Fruit fly (Drosophila melanogaster) whole organism, embryonic: ENCODE results near the gene Capr.
A peak's percentile ranks its signal among the peaks of the same experiment; 100 is the strongest.

Experiments
- Antp ChIP-seq: fragments of 200-800 bp; sonication (Bioruptor generic); optimal IDR thresholded peaks from 3 replicates; lab custom pipeline; 2016; ENCODE audit warnings: missing biosample characterization, missing genetic modification characterization
- CG11560 ChIP-seq: fragments of 200-800 bp; sonication (Bioruptor generic); IDR thresholded peaks from 3 replicates; pipeline ENCODE4 v1.3.6; 2022; ENCODE audit warnings: missing biosample characterization, missing genetic modification characterization
- CG1233 ChIP-seq: fragments of 200-800 bp; sonication (Bioruptor generic); optimal IDR thresholded peaks from 4 replicates; lab custom pipeline; 2018; ENCODE audit warnings: missing biosample characterization, mild to moderate bottlenecking, missing genetic modification characterization
- CG13624 ChIP-seq: fragments of 200-800 bp; sonication (Bioruptor generic); optimal IDR thresholded peaks from 2 replicates; lab custom pipeline; 2016; ENCODE audit warnings: missing biosample characterization, missing genetic modification characterization
- CG1602 ChIP-seq: fragments of 200-800 bp; sonication (Bioruptor generic); optimal IDR thresholded peaks from 3 replicates; lab custom pipeline; 2016; ENCODE audit warnings: missing biosample characterization, missing genetic modification characterization
- CG18764 ChIP-seq: fragments of 200-800 bp; sonication (Bioruptor generic); optimal IDR thresholded peaks from 3 replicates; lab custom pipeline; 2016; ENCODE audit warnings: missing biosample characterization, missing genetic modification characterization
- CG2875 ChIP-seq: fragments of 200-800 bp; sonication (Bioruptor generic); optimal IDR thresholded peaks from 2 replicates; lab custom pipeline; 2017; ENCODE audit warnings: missing biosample characterization, mild to moderate bottlenecking, missing genetic modification characterization, missing genetic modification reagents
- CG30431 ChIP-seq: fragments of 200-800 bp; sonication (Bioruptor generic); optimal IDR thresholded peaks from 2 replicates; lab custom pipeline; 2017; ENCODE audit warnings: missing biosample characterization, missing genetic modification characterization
- CG3065 ChIP-seq: fragments of 200-800 bp; sonication (Bioruptor generic); optimal IDR thresholded peaks from 2 replicates; lab custom pipeline; 2016; ENCODE audit warnings: missing biosample characterization, missing genetic modification characterization
- CG32767 ChIP-seq: fragments of 200-800 bp; sonication (Bioruptor generic); IDR thresholded peaks from 2 replicates; pipeline ENCODE4 v1.3.6; 2022; ENCODE audit warnings: missing biosample characterization, missing genetic modification characterization
- CG33213 ChIP-seq: fragments of 200-800 bp; sonication (Bioruptor generic); optimal IDR thresholded peaks from 3 replicates; lab custom pipeline; 2016; ENCODE audit warnings: missing biosample characterization, missing genetic modification characterization
- CG6765 ChIP-seq: fragments of 200-800 bp; sonication (Bioruptor generic); optimal IDR thresholded peaks from 3 replicates; lab custom pipeline; 2017; ENCODE audit warnings: missing biosample characterization, mild to moderate bottlenecking, missing genetic modification characterization
- CG6854 ChIP-seq: fragments of 200-800 bp; sonication (Bioruptor generic); optimal IDR thresholded peaks from 3 replicates; lab custom pipeline; 2017; ENCODE audit warnings: missing biosample characterization, mild to moderate bottlenecking, missing genetic modification characterization
- CG7963 ChIP-seq: fragments of 200-800 bp; sonication (Bioruptor generic); IDR thresholded peaks from 3 replicates; pipeline ENCODE4 v1.3.6; 2022; ENCODE audit warnings: missing biosample characterization, missing genetic modification characterization; ENCODE audit not compliant: partially characterized antibody
- CG8388 ChIP-seq: fragments of 200-800 bp; sonication (Bioruptor generic); optimal IDR thresholded peaks from 2 replicates; lab custom pipeline; 2019; ENCODE audit warnings: missing biosample characterization, mild to moderate bottlenecking, missing genetic modification characterization, moderate library complexity
- Dfd ChIP-seq, 2 experiments: fragments of >200 bp; optimal IDR thresholded peaks; 2 replicates each; lab custom pipeline; 2017; ENCODE audit warnings: missing biosample characterization in 2 of 2, missing genetic modification characterization in 2 of 2
- Dp ChIP-seq: fragments of 200-800 bp; sonication (Bioruptor generic); optimal IDR thresholded peaks from 2 replicates; lab custom pipeline; 2018; ENCODE audit warnings: missing biosample characterization, mild to moderate bottlenecking, missing genetic modification characterization, moderate library complexity
- Dref ChIP-seq: fragments of 200-800 bp; sonication (Bioruptor generic); IDR thresholded peaks from 2 replicates; pipeline ENCODE4 v1.3.6; 2022; ENCODE audit warnings: missing biosample characterization, missing genetic modification characterization
- Drgx ChIP-seq: fragments of 200-800 bp; sonication (Bioruptor generic); IDR thresholded peaks from 2 replicates; pipeline ENCODE4 v1.3.6; 2022; ENCODE audit warnings: missing biosample characterization, missing genetic modification characterization
- HLH3B ChIP-seq: fragments of 200-800 bp; sonication (Bioruptor generic); IDR thresholded peaks from 2 replicates; pipeline ENCODE4 v1.3.6; 2022; ENCODE audit warnings: missing biosample characterization, missing genetic modification characterization
- HLH54F ChIP-seq: fragments of 200-800 bp; sonication (Bioruptor generic); optimal IDR thresholded peaks from 3 replicates; lab custom pipeline; 2016; ENCODE audit warnings: missing biosample characterization, missing genetic modification characterization
- Hey ChIP-seq: fragments of 200-800 bp; sonication (Bioruptor generic); optimal IDR thresholded peaks from 3 replicates; lab custom pipeline; 2018; ENCODE audit warnings: missing biosample characterization, mild to moderate bottlenecking, missing genetic modification characterization
- HmgZ ChIP-seq: fragments of 200-800 bp; sonication (Bioruptor generic); optimal IDR thresholded peaks from 2 replicates; lab custom pipeline; 2018; ENCODE audit warnings: missing biosample characterization, mild to moderate bottlenecking, missing genetic modification characterization
- Hmx ChIP-seq: fragments of 200-800 bp; sonication (Bioruptor generic); optimal IDR thresholded peaks from 2 replicates; lab custom pipeline; 2016; ENCODE audit warnings: missing biosample characterization, missing genetic modification characterization
- Lim3 ChIP-seq: fragments of 200-800 bp; sonication (Bioruptor generic); IDR thresholded peaks from 2 replicates; pipeline ENCODE4 v1.3.6; 2022; ENCODE audit warnings: missing biosample characterization, missing genetic modification characterization
- MESR4 ChIP-seq: fragments of 200-800 bp; sonication (Bioruptor generic); optimal IDR thresholded peaks from 2 replicates; lab custom pipeline; 2018; ENCODE audit warnings: missing biosample characterization, mild to moderate bottlenecking, missing genetic modification characterization, moderate library complexity
- MTF-1 ChIP-seq: fragments of 200-800 bp; sonication (Bioruptor generic); optimal IDR thresholded peaks from 2 replicates; lab custom pipeline; 2018; ENCODE audit warnings: missing biosample characterization, mild to moderate bottlenecking, missing genetic modification characterization, borderline replicate concordance
- Max ChIP-seq: fragments of 200-800 bp; sonication (Bioruptor generic); optimal IDR thresholded peaks from 2 replicates; lab custom pipeline; 2016; ENCODE audit warnings: missing biosample characterization, mild to moderate bottlenecking, missing genetic modification characterization
- Optix ChIP-seq: fragments of 200-800 bp; sonication (Bioruptor generic); IDR thresholded peaks from 3 replicates; pipeline ENCODE4 v1.3.6; 2022; ENCODE audit warnings: missing biosample characterization, missing genetic modification characterization
- Scr ChIP-seq: fragments of 200-800 bp; sonication (Bioruptor generic); IDR thresholded peaks from 2 replicates; pipeline ENCODE4 v1.3.6; 2022; ENCODE audit warnings: missing biosample characterization, missing genetic modification characterization; ENCODE audit not compliant: partially characterized antibody
- Xbp1 ChIP-seq: fragments of 200-800 bp; sonication (Bioruptor generic); optimal IDR thresholded peaks from 3 replicates; lab custom pipeline; 2016; ENCODE audit warnings: missing biosample characterization, mild to moderate bottlenecking, missing genetic modification characterization
- Xrp1 ChIP-seq: fragments of 200-800 bp; sonication (Bioruptor generic); IDR thresholded peaks from 2 replicates; pipeline ENCODE4 v1.3.6; 2022; ENCODE audit warnings: missing biosample characterization, missing genetic modification characterization
- ash1 ChIP-seq: fragments of 200-800 bp; sonication (Bioruptor generic); optimal IDR thresholded peaks from 2 replicates; lab custom pipeline; 2018; ENCODE audit warnings: missing biosample characterization, mild to moderate bottlenecking, missing genetic modification characterization
- caup ChIP-seq: fragments of 200-800 bp; sonication (Bioruptor generic); optimal IDR thresholded peaks from 3 replicates; lab custom pipeline; 2017; ENCODE audit warnings: missing biosample characterization, mild to moderate bottlenecking, missing genetic modification characterization, moderate library complexity; ENCODE audit not compliant: severe bottlenecking
- chif ChIP-seq, 2 experiments: fragments of 200-800 bp; sonication (Bioruptor generic); optimal IDR thresholded peaks; 3 replicates each; lab custom pipeline; 2016; ENCODE audit warnings: missing biosample characterization in 2 of 2, missing genetic modification characterization in 2 of 2
- corto ChIP-seq: fragments of 200-800 bp; sonication (Bioruptor generic); optimal IDR thresholded peaks from 2 replicates; lab custom pipeline; 2016; ENCODE audit warnings: missing biosample characterization, mild to moderate bottlenecking, missing genetic modification characterization, moderate library complexity
- dan ChIP-seq: fragments of 200-800 bp; sonication (Bioruptor generic); IDR thresholded peaks from 2 replicates; pipeline ENCODE4 v1.3.6; 2022; ENCODE audit warnings: missing biosample characterization, missing genetic modification characterization
- dmrt11E ChIP-seq: fragments of 200-800 bp; sonication (Bioruptor generic); optimal IDR thresholded peaks from 3 replicates; lab custom pipeline; 2018; ENCODE audit warnings: missing biosample characterization, mild to moderate bottlenecking, missing genetic modification characterization, moderate library complexity
- exex ChIP-seq: fragments of 200-800 bp; sonication (Bioruptor generic); optimal IDR thresholded peaks from 4 replicates; lab custom pipeline; 2018; ENCODE audit warnings: missing biosample characterization, mild to moderate bottlenecking, missing genetic modification characterization, moderate library complexity
- fru ChIP-seq: fragments of >200 bp; optimal IDR thresholded peaks from 2 replicates; lab custom pipeline; 2017
- klu ChIP-seq: fragments of 200-800 bp; sonication (Bioruptor generic); IDR thresholded peaks from 2 replicates; pipeline ENCODE4 v1.3.6; 2022; ENCODE audit warnings: missing biosample characterization, missing genetic modification characterization
- luna ChIP-seq: fragments of 200-800 bp; sonication (Bioruptor generic); optimal IDR thresholded peaks from 2 replicates; lab custom pipeline; 2016; ENCODE audit warnings: missing biosample characterization, missing genetic modification characterization
- nerfin-2 ChIP-seq: fragments of 200-800 bp; sonication (Bioruptor generic); IDR thresholded peaks from 2 replicates; pipeline ENCODE4 v1.3.6; 2022; ENCODE audit warnings: missing biosample characterization, missing genetic modification characterization; ENCODE audit not compliant: partially characterized antibody
- run ChIP-seq: fragments of 200-800 bp; sonication (Bioruptor generic); optimal IDR thresholded peaks from 3 replicates; lab custom pipeline; 2018; ENCODE audit warnings: missing biosample characterization, mild to moderate bottlenecking, missing genetic modification characterization
- seq ChIP-seq: fragments of 200-800 bp; sonication (Bioruptor generic); IDR thresholded peaks from 2 replicates; pipeline ENCODE4 v1.3.6; 2022; ENCODE audit warnings: missing biosample characterization, missing genetic modification characterization
- sob ChIP-seq: fragments of 200-800 bp; sonication (Bioruptor generic); IDR thresholded peaks from 2 replicates; pipeline ENCODE4 v1.3.6; 2022; ENCODE audit warnings: missing biosample characterization, missing genetic modification characterization
- stwl ChIP-seq: fragments of 200-800 bp; sonication (Bioruptor generic); optimal IDR thresholded peaks from 3 replicates; lab custom pipeline; 2018; ENCODE audit warnings: missing biosample characterization, mild to moderate bottlenecking, missing genetic modification characterization, moderate library complexity
- tap ChIP-seq: fragments of 200-800 bp; optimal IDR thresholded peaks from 3 replicates; lab custom pipeline; 2019; ENCODE audit warnings: missing biosample characterization, mild to moderate bottlenecking, missing genetic modification characterization, moderate library complexity
- ttk ChIP-seq: fragments of 200-800 bp; sonication (Bioruptor generic); IDR thresholded peaks from 2 replicates; pipeline ENCODE4 v2.1.2; 2022; ENCODE audit warnings: missing biosample characterization, missing genetic modification characterization
- zen ChIP-seq: fragments of 200-800 bp; sonication (Bioruptor generic); optimal IDR thresholded peaks from 3 replicates; lab custom pipeline; 2018; ENCODE audit warnings: missing biosample characterization, mild to moderate bottlenecking, missing genetic modification characterization, moderate library complexity

Gene Capr

dm6 chr3L:18620988-18621734 is 52.0 kb downstream of the Capr start (continued):
- TF ChIP-seq Optix (no peak), Xrp1 (GFP tag; lab: Robert Waterston, UW) (peak; percentile 61), CG11560 (no peak), Antp (GFP tag; lab: Kevin White, UChicago) (peak; percentile 66), stwl (tag; lab: Kevin White, UChicago) (peak; percentile 66), CG2875 (GFP tag; lab: Kevin White, UChicago) (no peak), luna (GFP tag; lab: Kevin White, UChicago) (peak; percentile 38), Scr (GFP tag; lab: Robert Waterston, UW) (peak; percentile 75), klu (no peak), CG32767 (GFP tag; lab: Robert Waterston, UW) (0 out of 2 replicates have a peak, but pooled peaks have one; percentile 11), Hmx (GFP tag; lab: Kevin White, UChicago) (no peak), CG3065 (GFP tag; lab: Kevin White, UChicago) (no peak), Lim3 (GFP tag; lab: Robert Waterston, UW) (no peak), ash1 (GFP tag; lab: Kevin White, UChicago) (no peak), CG13624 (GFP tag; lab: Kevin White, UChicago) (peak; percentile 36), CG1233 (no peak), CG8388 (GFP tag; lab: Kevin White, UChicago) (peak; percentile 55), sob (GFP tag; lab: Robert Waterston, UW) (peak; percentile 54; the same call in 1 of the 2 replicates), HLH3B (GFP tag; lab: Robert Waterston, UW) (no peak), dmrt11E (tag; lab: Kevin White, UChicago) (peak; percentile 56), CG6854 (peak; percentile 20), ttk (peak; percentile 41; the same call in 1 of the 2 replicates), Max (GFP tag; lab: Kevin White, UChicago) (no peak), tap (tag; lab: Kevin White, UChicago) (peak; percentile 47), caup (GFP tag; lab: Kevin White, UChicago) (peak; percentile 9), Drgx (peak; percentile 19), CG6765 (no peak), chif (GFP tag; optimal IDR thresholded peaks at IDR 0.05; lab: Kevin White, UChicago) (peak in 1 of 2 experiments; percentile 15), Dref (GFP tag; lab: Robert Waterston, UW) (0 out of 2 replicates have a peak, but pooled peaks have one; percentile 16), exex (tag; lab: Kevin White, UChicago) (no peak), corto (GFP tag; lab: Kevin White, UChicago) (no peak), MTF-1 (no peak), zen (no peak), fru (lab: Kevin White, UChicago) (no peak), MESR4 (GFP tag; lab: Kevin White, UChicago) (no peak), CG7963 (peak; percentile 39; the same call in 1 of the 3 replicates), CG30431 (GFP tag; lab: Kevin White, UChicago) (no peak), HmgZ (tag; lab: Kevin White, UChicago) (peak; percentile 43), CG1602 (GFP tag; lab: Kevin White, UChicago) (no peak), HLH54F (GFP tag; lab: Kevin White, UChicago) (peak; percentile 57), CG18764 (GFP tag; lab: Kevin White, UChicago) (peak; percentile 10), Hey (tag; lab: Kevin White, UChicago) (no peak), Dfd (GFP tag; optimal IDR thresholded peaks at IDR 0.05; lab: Kevin White, UChicago) (no peak), dan (GFP tag; lab: Robert Waterston, UW) (no peak), CG33213 (peak; percentile 44), Dp (GFP tag; lab: Kevin White, UChicago) (no peak), Xbp1 (GFP tag; lab: Kevin White, UChicago) (peak; percentile 50), nerfin-2 (no peak), seq (GFP tag; lab: Robert Waterston, UW) (peak; percentile 53; the same call in 1 of the 2 replicates), run (tag; lab: Kevin White, UChicago) (no peak)
